Worm (Caenorhabditis elegans) whole organism, L4/young adult: Measurements from ENCODE around the gene clh-4.

Source experiments
- W03F9.2 ChIP-seq: fragments of 150-350 bp; optimal IDR thresholded peaks from 2 replicates; lab custom pipeline; 2014; ENCODE audit warnings: missing biosample characterization, missing genetic modification characterization
- dao-5 ChIP-seq: sonication (generic microtip); optimal IDR thresholded peaks from 2 replicates; lab custom pipeline; 2016; ENCODE audit warnings: missing genotype, missing genetic modification characterization, moderate library complexity, missing compliant biosample characterization
- him-1 ChIP-seq: sonication (generic microtip); optimal IDR thresholded peaks from 2 replicates; lab custom pipeline; 2016; ENCODE audit warnings: missing genotype, missing genetic modification reagents, missing genetic modification characterization, missing compliant biosample characterization

ce11 chrX:4068180-4068579, 32.2 kb downstream of the clh-4 start:
- TF ChIP-seq W03F9.2 (tag; lab: Kevin White, UChicago) (no peak), him-1 (tag; lab: Kevin White, UChicago) (no peak), dao-5 (no peak)
